Fruit fly (Drosophila melanogaster): Measurements from ENCODE around the gene GATAe.

GATAe gene

dm6 chr3R:16025587-16026223 is 16.8 kb downstream of the GATAe start, which contains the start of gene pnr (continued):
- peak; percentile 46; the same call in 1 of the 2 replicates for TF ChIP-seq Bgb (GFP tag; IDR thresholded peaks at IDR 0.05; ENCODE audit: partially characterized antibody)
- no peak for TF ChIP-seq CG5180 (GFP tag; optimal IDR thresholded peaks at IDR 0.05)
- peak; percentile 57 for TF ChIP-seq mirr (GFP tag; optimal IDR thresholded peaks at IDR 0.05)
- TF ChIP-seq ci (GFP tag; IDR thresholded peaks at IDR 0.05), result peak; percentile 69; the same call in 2 of the 3 replicates
- peak; percentile 67; the same call in 1 of the 2 replicates for TF ChIP-seq chm (GFP tag; IDR thresholded peaks at IDR 0.05)
- peak; percentile 53 for TF ChIP-seq gcm (GFP tag; optimal IDR thresholded peaks at IDR 0.05)
- no peak for TF ChIP-seq CG30431 (GFP tag; optimal IDR thresholded peaks at IDR 0.05)
- no peak for TF ChIP-seq pita (GFP tag; optimal IDR thresholded peaks at IDR 0.05)
- no peak for TF ChIP-seq tap (tag; optimal IDR thresholded peaks at IDR 0.05)
- TF ChIP-seq zfh1 (GFP tag; IDR thresholded peaks at IDR 0.05), result no peak
- TF ChIP-seq CG2202 (tag; optimal IDR thresholded peaks at IDR 0.05), result no peak

DNA sequence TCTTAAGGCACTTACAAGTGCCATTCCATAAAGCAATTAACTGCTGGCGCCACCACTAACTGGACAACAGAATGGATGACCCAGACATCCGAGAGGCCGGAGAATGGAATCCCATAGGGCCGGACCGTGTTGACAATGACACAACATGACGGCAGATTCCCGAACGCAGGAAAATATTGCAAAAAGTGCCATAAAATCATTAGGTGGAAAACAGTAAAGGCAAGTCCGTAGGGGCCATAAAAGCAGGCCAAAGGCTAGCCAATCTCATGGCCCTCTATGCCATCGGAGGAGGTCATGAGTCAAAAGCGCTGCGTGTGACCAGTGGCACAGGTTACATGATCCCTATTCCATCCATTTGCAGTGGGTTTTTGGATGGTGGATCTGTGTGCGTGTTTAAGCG is 19.7 kb downstream of the GATAe start:
- no peak for TF ChIP-seq sim (GFP tag; IDR thresholded peaks at IDR 0.05)
- TF ChIP-seq CG8478 (optimal IDR thresholded peaks at IDR 0.05), result no peak
- no peak for TF ChIP-seq CG17568 (GFP tag; optimal IDR thresholded peaks at IDR 0.05)
- peak in 1 of 2 experiments; percentile 7 for TF ChIP-seq insv (GFP tag; optimal IDR thresholded peaks at IDR 0.05)
- TF ChIP-seq CG13894 (tag; optimal IDR thresholded peaks at IDR 0.05), result no peak
- TF ChIP-seq CG5953 (GFP tag; IDR thresholded peaks at IDR 0.05), result no peak
- TF ChIP-seq CG15479 (GFP tag; optimal IDR thresholded peaks at IDR 0.05), result peak; percentile 46
- no peak for TF ChIP-seq CG10959 (GFP tag; IDR thresholded peaks at IDR 0.05)
- no peak for TF ChIP-seq Mrtf (GFP tag; IDR thresholded peaks at IDR 0.05)
- TF ChIP-seq CG9797 (GFP tag; optimal IDR thresholded peaks at IDR 0.05), result no peak
- no peak for TF ChIP-seq HmgZ (tag; optimal IDR thresholded peaks at IDR 0.05)
- TF ChIP-seq cad (GFP tag; optimal IDR thresholded peaks at IDR 0.05), result peak; percentile 99
- no peak for TF ChIP-seq Bteb2 (GFP tag; optimal IDR thresholded peaks at IDR 0.05)
- no peak for TF ChIP-seq Dbx (GFP tag; IDR thresholded peaks at IDR 0.05)
- TF ChIP-seq CG33557 (GFP tag; optimal IDR thresholded peaks at IDR 0.05), result no peak
- no peak for TF ChIP-seq Eip74EF (GFP tag; optimal IDR thresholded peaks at IDR 0.05)
- peak; percentile 100 for TF ChIP-seq zen (tag; optimal IDR thresholded peaks at IDR 0.05)
- TF ChIP-seq inv (GFP tag; IDR thresholded peaks at IDR 0.05; ENCODE audit: partially characterized antibody), result no peak
- no peak for TF ChIP-seq ham (GFP tag; IDR thresholded peaks at IDR 0.05)
- peak; percentile 95 for TF ChIP-seq D (optimal IDR thresholded peaks at IDR 0.05)
- TF ChIP-seq D (GFP tag; optimal IDR thresholded peaks at IDR 0.05), result no peak
- no peak for TF ChIP-seq Hr51 (GFP tag; optimal IDR thresholded peaks at IDR 0.05)
- TF ChIP-seq CG34422 (GFP tag; IDR thresholded peaks at IDR 0.05), result no peak
- TF ChIP-seq CG7271 (tag; optimal IDR thresholded peaks at IDR 0.05), result peak; percentile 40
- no peak for TF ChIP-seq CG13296 (GFP tag; optimal IDR thresholded peaks at IDR 0.05)
- no peak for TF ChIP-seq CG2116 (GFP tag; optimal IDR thresholded peaks at IDR 0.05)
- no peak for TF ChIP-seq peb (GFP tag; IDR thresholded peaks at IDR 0.05)
- TF ChIP-seq ranshi (GFP tag; IDR thresholded peaks at IDR 0.05), result no peak
- no peak for TF ChIP-seq crc (GFP tag; optimal IDR thresholded peaks at IDR 0.05)
- no peak for TF ChIP-seq Meics (GFP tag; optimal IDR thresholded peaks at IDR 0.05)
- no peak for TF ChIP-seq Abd-B (GFP tag; optimal IDR thresholded peaks at IDR 0.05)
- peak in 1 of 2 experiments; percentile 88 for TF ChIP-seq tll (GFP tag; optimal IDR thresholded peaks at IDR 0.05)
- no peak for TF ChIP-seq CG6272 (GFP tag; IDR thresholded peaks at IDR 0.05)
- no peak for TF ChIP-seq CG3163 (GFP tag; optimal IDR thresholded peaks at IDR 0.05)
- TF ChIP-seq Dek (tag; optimal IDR thresholded peaks at IDR 0.05), result no peak

Measured in whole organism, embryonic.